Worm (Caenorhabditis elegans): Measurements from ENCODE around the gene col-113.

DNA sequence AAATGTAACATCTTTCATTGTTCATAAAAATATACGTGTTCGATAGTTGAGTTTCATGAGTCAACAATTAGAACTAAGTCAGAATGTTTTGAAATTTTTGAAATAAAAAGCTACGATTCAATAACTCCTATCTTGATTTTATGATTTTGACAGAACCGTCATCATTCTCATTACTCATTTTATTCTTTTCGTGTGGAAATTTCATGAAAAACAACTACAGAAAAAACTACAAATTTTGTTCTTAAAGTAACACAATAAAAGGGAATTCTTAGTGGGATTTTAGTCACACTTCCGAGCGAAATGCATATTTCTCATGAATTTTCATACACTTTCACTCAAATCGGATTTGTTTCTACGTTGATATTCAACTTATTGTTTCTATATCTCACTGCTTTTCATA, 24.6 kb upstream of the col-113 start, which contains the start of gene str-44:
- no peak for TF ChIP-seq pag-3 (tag; optimal IDR thresholded peaks at IDR 0.05; ENCODE audit: borderline replicate concordance, insufficient read depth)
- no peak for TF ChIP-seq unc-62 (GFP tag; optimal IDR thresholded peaks at IDR 0.05)
- TF ChIP-seq elt-2 (tag; optimal IDR thresholded peaks at IDR 0.05), result no peak
- no peak for TF ChIP-seq blmp-1 (tag; optimal IDR thresholded peaks at IDR 0.05)
- TF ChIP-seq nhr-12 (tag; optimal IDR thresholded peaks at IDR 0.05), result no peak
- no peak for TF ChIP-seq C16A3.4 (tag; optimal IDR thresholded peaks at IDR 0.05)
- no peak for TF ChIP-seq ztf-4 (tag; optimal IDR thresholded peaks at IDR 0.05)

Measured in whole organism, L1 larva.